Worm (Caenorhabditis elegans) whole organism, L2 larva: ENCODE measurements around the gene W02F12.8.

Experiments used
- C34F6.9 ChIP-seq: fragments of 150-350 bp; optimal IDR thresholded peaks from 2 replicates; lab custom pipeline; 2014; ENCODE audit warnings: missing biosample characterization, missing genetic modification characterization
- F13H6.1 ChIP-seq: sonication (generic microtip); optimal IDR thresholded peaks from 2 replicates; lab custom pipeline; 2016; ENCODE audit warnings: missing genetic modification characterization, missing compliant biosample characterization
- R02D3.7 ChIP-seq: fragments of 150-350 bp; optimal IDR thresholded peaks from 2 replicates; lab custom pipeline; 2014; ENCODE audit warnings: missing biosample characterization, missing genetic modification characterization
- Y55F3AM.14 ChIP-seq: fragments of 200-800 bp; sonication (Bioruptor generic); optimal IDR thresholded peaks from 2 replicates; lab custom pipeline; 2018; ENCODE audit warnings: mild to moderate bottlenecking, missing genetic modification characterization, missing compliant biosample characterization
- ama-1 ChIP-seq: fragments of 150-350 bp; optimal IDR thresholded peaks from 2 replicates; lab custom pipeline; 2018; ENCODE audit warnings: inconsistent platforms
- ceh-16 ChIP-seq: fragments of 150-350 bp; optimal IDR thresholded peaks from 2 replicates; lab custom pipeline; 2014; ENCODE audit warnings: missing biosample characterization, missing genetic modification characterization
- ceh-82 ChIP-seq: fragments of 150-350 bp; optimal IDR thresholded peaks from 2 replicates; lab custom pipeline; 2014; ENCODE audit warnings: missing biosample characterization, missing genetic modification characterization
- dmd-4 ChIP-seq: sonication (generic microtip); optimal IDR thresholded peaks from 2 replicates; lab custom pipeline; 2017; ENCODE audit warnings: missing biosample characterization, missing genetic modification characterization
- egl-27 ChIP-seq: sonication (generic microtip); optimal IDR thresholded peaks from 3 replicates; lab custom pipeline; 2017; ENCODE audit warnings: missing biosample characterization, missing genetic modification reagents, missing genetic modification characterization
- elt-1 ChIP-seq: fragments of 150-350 bp; optimal IDR thresholded peaks from 2 replicates; lab custom pipeline; 2014; ENCODE audit warnings: missing biosample characterization, missing genetic modification characterization
- fos-1 ChIP-seq: fragments of 150-350 bp; optimal IDR thresholded peaks from 2 replicates; lab custom pipeline; 2014; ENCODE audit warnings: missing biosample characterization, missing genetic modification characterization
- gmeb-1 ChIP-seq: fragments of 150-350 bp; optimal IDR thresholded peaks from 2 replicates; lab custom pipeline; 2014; ENCODE audit warnings: missing biosample characterization, missing genetic modification characterization
- lin-11 ChIP-seq: fragments of 150-350 bp; sonication (generic microtip); optimal IDR thresholded peaks from 2 replicates; lab custom pipeline; 2014; ENCODE audit warnings: missing biosample characterization, missing genetic modification characterization, inconsistent platforms, mixed read lengths
- lin-13 ChIP-seq: fragments of 150-350 bp; optimal IDR thresholded peaks from 2 replicates; lab custom pipeline; 2014; ENCODE audit warnings: missing biosample characterization, missing genetic modification reagents, missing genetic modification characterization
- lin-39 ChIP-seq: fragments of 150-350 bp; optimal IDR thresholded peaks from 2 replicates; lab custom pipeline; 2014; ENCODE audit warnings: missing biosample characterization, missing genetic modification reagents, missing genetic modification characterization
- mab-5 ChIP-seq: fragments of 150-350 bp; optimal IDR thresholded peaks from 2 replicates; lab custom pipeline; 2014; ENCODE audit warnings: missing biosample characterization, missing genetic modification characterization
- mbf-1 ChIP-seq: sonication (generic microtip); optimal IDR thresholded peaks from 2 replicates; lab custom pipeline; 2017; ENCODE audit warnings: missing biosample characterization, missing genetic modification characterization
- nhr-10 ChIP-seq: sonication (generic microtip); optimal IDR thresholded peaks from 2 replicates; lab custom pipeline; 2017; ENCODE audit warnings: missing biosample characterization, missing genetic modification characterization
- nhr-11 ChIP-seq: fragments of 150-350 bp; optimal IDR thresholded peaks from 2 replicates; lab custom pipeline; 2014; ENCODE audit warnings: missing biosample characterization, missing genetic modification characterization
- nhr-129 ChIP-seq: fragments of 150-350 bp; optimal IDR thresholded peaks from 2 replicates; lab custom pipeline; 2014; ENCODE audit warnings: missing biosample characterization, missing genetic modification characterization
- nhr-21 ChIP-seq: fragments of 150-350 bp; optimal IDR thresholded peaks from 2 replicates; lab custom pipeline; 2014; ENCODE audit warnings: missing biosample characterization, missing genetic modification characterization
- nhr-23 ChIP-seq: fragments of 150-350 bp; optimal IDR thresholded peaks from 2 replicates; lab custom pipeline; 2014; ENCODE audit warnings: missing biosample characterization, missing genetic modification reagents, missing genetic modification characterization
- nhr-237 ChIP-seq: fragments of 150-350 bp; optimal IDR thresholded peaks from 2 replicates; lab custom pipeline; 2014; ENCODE audit warnings: missing biosample characterization, missing genetic modification characterization
- nhr-25 ChIP-seq: fragments of 150-350 bp; sonication (generic microtip); optimal IDR thresholded peaks from 3 replicates; lab custom pipeline; 2014; ENCODE audit warnings: missing biosample characterization, missing genetic modification characterization
- nhr-6 ChIP-seq: fragments of 150-350 bp; optimal IDR thresholded peaks from 2 replicates; lab custom pipeline; 2014; ENCODE audit warnings: missing biosample characterization, missing genetic modification characterization
- nhr-77 ChIP-seq: fragments of 150-350 bp; optimal IDR thresholded peaks from 2 replicates; lab custom pipeline; 2014; ENCODE audit warnings: missing biosample characterization, missing genetic modification characterization
- sem-4 ChIP-seq: fragments of 150-350 bp; optimal IDR thresholded peaks from 2 replicates; lab custom pipeline; 2014; ENCODE audit warnings: missing biosample characterization, missing genetic modification reagents, missing genetic modification characterization
- skn-1 ChIP-seq: sonication (generic microtip); optimal IDR thresholded peaks from 2 replicates; lab custom pipeline; 2017; ENCODE audit warnings: missing biosample characterization, missing genetic modification characterization
- sma-3 ChIP-seq: sonication (generic microtip); optimal IDR thresholded peaks from 2 replicates; lab custom pipeline; 2016; ENCODE audit warnings: missing genetic modification reagents, missing genetic modification characterization, missing compliant biosample characterization
- sma-9 ChIP-seq, 2 experiments: fragments of 150-350 bp in 1 of 2; sonication (generic microtip) in 1 of 2; optimal IDR thresholded peaks; 2 replicates each; lab custom pipeline; 2014 to 2016; ENCODE audit warnings: missing genetic modification characterization in 2 of 2, mild to moderate bottlenecking in 1 of 2, missing biosample characterization in 1 of 2, missing compliant biosample characterization in 1 of 2, missing genetic modification reagents in 1 of 2, moderate library complexity in 1 of 2
- snpc-4 ChIP-seq: fragments of 150-350 bp; optimal IDR thresholded peaks from 2 replicates; lab custom pipeline; 2014; ENCODE audit warnings: missing biosample characterization, missing genetic modification characterization
- unc-39 ChIP-seq: fragments of 150-350 bp; optimal IDR thresholded peaks from 2 replicates; lab custom pipeline; 2014; ENCODE audit warnings: missing biosample characterization, missing genetic modification characterization
- unc-55 ChIP-seq: fragments of 150-350 bp; sonication (generic microtip); optimal IDR thresholded peaks from 3 replicates; lab custom pipeline; 2014; ENCODE audit warnings: missing biosample characterization, missing genetic modification reagents, missing genetic modification characterization
- unc-62 ChIP-seq: fragments of 150-350 bp; optimal IDR thresholded peaks from 2 replicates; lab custom pipeline; 2014; ENCODE audit warnings: missing biosample characterization, missing genetic modification reagents, missing genetic modification characterization
- zag-1 ChIP-seq: fragments of 150-350 bp; optimal IDR thresholded peaks from 2 replicates; lab custom pipeline; 2014; ENCODE audit warnings: missing biosample characterization, missing genetic modification characterization
- ztf-11 ChIP-seq: sonication (generic microtip); optimal IDR thresholded peaks from 2 replicates; lab custom pipeline; 2017; ENCODE audit warnings: missing biosample characterization, missing genetic modification characterization
- ztf-4 ChIP-seq: fragments of 150-350 bp; optimal IDR thresholded peaks from 2 replicates; lab custom pipeline; 2014; ENCODE audit warnings: missing biosample characterization, missing genetic modification characterization

W02F12.8 gene

ce11 chrV:6691813-6692351, 2.7 kb downstream of the W02F12.8 start, which contains the start of gene mtl-1:
mtl-1 (minus strand) TSS chrV:6691863.
- no peak for TF ChIP-seq nhr-11
- TF ChIP-seq sem-4 (tag; lab: Kevin White, UChicago) = no peak
- no peak for TF ChIP-seq gmeb-1
- TF ChIP-seq F13H6.1 = no peak
- TF ChIP-seq egl-27 (tag; lab: Kevin White, UChicago) = no peak
- TF ChIP-seq ceh-82 = no peak
- no peak for TF ChIP-seq ceh-16 (tag; lab: Kevin White, UChicago)
- TF ChIP-seq zag-1 (tag; lab: Kevin White, UChicago) = no peak

ce11 chrV:6690075-6690474, 4.5 kb downstream of the W02F12.8 start:
- no peak for TF ChIP-seq nhr-23 (tag; lab: Kevin White, UChicago)
- TF ChIP-seq nhr-25 (tag; lab: Kevin White, UChicago) = peak; percentile 39
- TF ChIP-seq lin-11 (tag; lab: Kevin White, UChicago) = no peak
- no peak for TF ChIP-seq fos-1
- TF ChIP-seq dmd-4 (tag; lab: Kevin White, UChicago) = no peak
- TF ChIP-seq sma-3 = peak; percentile 62

- TF ChIP-seq ama-1 (lab: Kevin White, UChicago) (no peak), gmeb-1 (no peak), ztf-11 (tag; lab: Kevin White, UChicago) (no peak), Y55F3AM.14 (no peak), unc-39 (tag; lab: Kevin White, UChicago) (no peak), ztf-4 (tag; lab: Kevin White, UChicago) (no peak), unc-55 (GFP tag; lab: Kevin White, UChicago) (no peak), nhr-10 (tag; lab: Kevin White, UChicago) (no peak), nhr-77 (tag; lab: Kevin White, UChicago) (no peak), unc-62 (GFP tag; lab: Kevin White, UChicago) (no peak), nhr-25 (tag; lab: Kevin White, UChicago) (no peak), sma-9 (GFP tag; optimal IDR thresholded peaks at IDR 0.05; lab: Kevin White, UChicago) (no peak), sma-9 (tag; optimal IDR thresholded peaks at IDR 0.05; lab: Kevin White, UChicago) (no peak)
- TF ChIP-seq, all 48 proteins: peak for 0
Observed at ce11 chrV:6688392-6688791, 6.2 kb downstream of the W02F12.8 start, which contains the start of gene K11G9.5. K11G9.5 (minus strand) TSS chrV:6688492.

ce11 chrV:6685963-6686362, 8.6 kb downstream of the W02F12.8 start:
- TF ChIP-seq nhr-11 = no peak
- TF ChIP-seq, all 48 proteins: peak for 0

ce11 chrV:6685499-6685898, 9.1 kb downstream of the W02F12.8 start:
- TF ChIP-seq sem-4 (tag; lab: Kevin White, UChicago) (no peak), R02D3.7 (tag; lab: Kevin White, UChicago) (no peak), mab-5 (tag; lab: Kevin White, UChicago) (no peak), skn-1 (tag; lab: Kevin White, UChicago) (no peak), nhr-237 (tag; lab: Kevin White, UChicago) (no peak), snpc-4 (tag; lab: Kevin White, UChicago) (no peak), C34F6.9 (tag; lab: Kevin White, UChicago) (no peak), unc-55 (GFP tag; lab: Kevin White, UChicago) (no peak), nhr-129 (no peak), nhr-21 (tag; lab: Kevin White, UChicago) (no peak), elt-1 (tag; lab: Kevin White, UChicago) (no peak), gmeb-1 (no peak), lin-39 (tag; lab: Kevin White, UChicago) (no peak), nhr-6 (tag; lab: Kevin White, UChicago) (no peak), mbf-1 (tag; lab: Kevin White, UChicago) (no peak), fos-1 (no peak), ztf-4 (tag; lab: Kevin White, UChicago) (no peak), Y55F3AM.14 (no peak), lin-11 (tag; lab: Kevin White, UChicago) (no peak), lin-13 (GFP tag; lab: Kevin White, UChicago) (no peak)
- TF ChIP-seq, all 48 proteins: peak for 0
